Fruit fly (Drosophila melanogaster): Measurements from ENCODE around the gene CG11000.
A peak's percentile ranks its signal among the peaks of the same experiment; 100 is the strongest.

The CG11000 gene

dm6 chr3R:5772433-5772832, 29.7 kb upstream of the CG11000 start:
- TF ChIP-seq dsf (GFP tag; optimal IDR thresholded peaks at IDR 0.05; ENCODE audit: borderline replicate concordance): no peak
- no peak for TF ChIP-seq dl (GFP tag; optimal IDR thresholded peaks at IDR 0.05; ENCODE audit: insufficient read depth in 1 of 2, partially characterized antibody in 2 of 2)
- no peak for TF ChIP-seq Hr83 (GFP tag; optimal IDR thresholded peaks at IDR 0.05; ENCODE audit: poor library complexity, severe bottlenecking)
- TF ChIP-seq Hr78 (GFP tag; optimal IDR thresholded peaks at IDR 0.05): no peak
- no peak for TF ChIP-seq Hnf4 (GFP tag; optimal IDR thresholded peaks at IDR 0.05)

dm6 chr3R:5778731-5779593, 23.2 kb upstream of the CG11000 start, which contains the start of gene jagn:
Gene jagn (plus strand): TSS chr3R:5779315.
- TF ChIP-seq woc (GFP tag; optimal IDR thresholded peaks at IDR 0.05) (no peak), psq (GFP tag; optimal IDR thresholded peaks at IDR 0.05) (peak; percentile 50), Sp1 (GFP tag; optimal IDR thresholded peaks at IDR 0.05) (peak; percentile 9), dmrt93B (GFP tag; optimal IDR thresholded peaks at IDR 0.05) (peak; percentile 49), Abd-B (GFP tag; optimal IDR thresholded peaks at IDR 0.05) (no peak), Rel (GFP tag; optimal IDR thresholded peaks at IDR 0.05) (no peak), Rel (tag; optimal IDR thresholded peaks at IDR 0.05) (peak; percentile 63), Dif (GFP tag; optimal IDR thresholded peaks at IDR 0.05; ENCODE audit: partially characterized antibody) (no peak), lola (GFP tag; optimal IDR thresholded peaks at IDR 0.05) (no peak), Vsx2 (GFP tag; optimal IDR thresholded peaks at IDR 0.05; ENCODE audit: partially characterized antibody) (no peak), sv (GFP tag; optimal IDR thresholded peaks at IDR 0.05) (peak; percentile 52), CG32264 (GFP tag; optimal IDR thresholded peaks at IDR 0.05) (peak; percentile 26), Mio (GFP tag; optimal IDR thresholded peaks at IDR 0.05) (peak; percentile 29), Hr83 (GFP tag; optimal IDR thresholded peaks at IDR 0.05; ENCODE audit: poor library complexity, severe bottlenecking) (peak; percentile 95), Myc (optimal IDR thresholded peaks at IDR 0.05) (peak; percentile 85), fru (GFP tag; optimal IDR thresholded peaks at IDR 0.05) (peak; percentile 43), N (GFP tag; optimal IDR thresholded peaks at IDR 0.05) (no peak), rgr (GFP tag; optimal IDR thresholded peaks at IDR 0.05) (peak; percentile 75), brk (GFP tag; optimal IDR thresholded peaks at IDR 0.05) (no peak), Hr78 (GFP tag; optimal IDR thresholded peaks at IDR 0.05) (no peak), CG9705 (GFP tag; optimal IDR thresholded peaks at IDR 0.05) (peak; percentile 31), br (GFP tag; optimal IDR thresholded peaks at IDR 0.05) (peak; percentile 55), ey (GFP tag; optimal IDR thresholded peaks at IDR 0.05) (peak; percentile 51), HLH106 (tag; optimal IDR thresholded peaks at IDR 0.05) (peak; percentile 41), Hnf4 (GFP tag; optimal IDR thresholded peaks at IDR 0.05) (no peak), usp (GFP tag; optimal IDR thresholded peaks at IDR 0.05) (no peak), GATAd (GFP tag; optimal IDR thresholded peaks at IDR 0.05) (peak; percentile 68), Jra (GFP tag; optimal IDR thresholded peaks at IDR 0.05) (peak; percentile 68), dl (GFP tag; optimal IDR thresholded peaks at IDR 0.05; ENCODE audit: insufficient read depth in 1 of 2, partially characterized antibody in 2 of 2) (no peak), foxo (GFP tag; optimal IDR thresholded peaks at IDR 0.05) (peak in 1 of 2 experiments; percentile 56), sage (GFP tag; optimal IDR thresholded peaks at IDR 0.05) (peak; percentile 57), h (GFP tag; optimal IDR thresholded peaks at IDR 0.05) (peak; percentile 63), tai (GFP tag; optimal IDR thresholded peaks at IDR 0.05) (no peak), OdsH (GFP tag; optimal IDR thresholded peaks at IDR 0.05) (peak; percentile 47), CrebA (GFP tag; optimal IDR thresholded peaks at IDR 0.05; ENCODE audit: borderline replicate concordance) (no peak), Dfd (GFP tag; optimal IDR thresholded peaks at IDR 0.05) (no peak), dsf (GFP tag; optimal IDR thresholded peaks at IDR 0.05; ENCODE audit: borderline replicate concordance) (peak; percentile 63), pan (optimal IDR thresholded peaks at IDR 0.05) (no peak), jim (GFP tag; optimal IDR thresholded peaks at IDR 0.05) (peak; percentile 80)
